Worm (Caenorhabditis elegans) whole organism, L4 larva: ENCODE data around the gene cutl-5.

Experiments used
- D1046.2 ChIP-seq: fragments of 200-800 bp; sonication (Bioruptor generic); IDR thresholded peaks from 2 replicates; pipeline ENCODE4 v1.3.6; 2022; ENCODE audit warnings: missing genetic modification characterization, missing compliant biosample characterization
- F37D6.2 ChIP-seq: sonication (generic microtip); optimal IDR thresholded peaks from 2 replicates; lab custom pipeline; 2016; ENCODE audit warnings: mild to moderate bottlenecking, missing genetic modification characterization, missing compliant biosample characterization
- F44E2.7 ChIP-seq: fragments of 200-800 bp; sonication (Bioruptor generic); IDR thresholded peaks from 2 replicates; pipeline ENCODE4 v2.1.2; 2022; ENCODE audit warnings: missing genetic modification characterization, missing compliant biosample characterization
- F49E8.2 ChIP-seq: sonication (generic microtip); optimal IDR thresholded peaks from 2 replicates; lab custom pipeline; 2016; ENCODE audit warnings: missing compliant biosample characterization, mild to moderate bottlenecking, missing genetic modification characterization, borderline replicate concordance
- T20F7.1 ChIP-seq: fragments of 200-800 bp; sonication (Bioruptor generic); optimal IDR thresholded peaks from 2 replicates; lab custom pipeline; 2018; ENCODE audit warnings: mild to moderate bottlenecking, missing genetic modification characterization, missing compliant biosample characterization
- Y105C5A.15 ChIP-seq: fragments of 200-800 bp; sonication (Bioruptor generic); IDR thresholded peaks from 2 replicates; pipeline ENCODE4 v1.3.6; 2022; ENCODE audit warnings: missing genetic modification characterization, missing compliant biosample characterization
- Y75B8A.6 ChIP-seq: fragments of 200-800 bp; sonication (Bioruptor generic); IDR thresholded peaks from 2 replicates; pipeline ENCODE4 v1.3.6; 2022; ENCODE audit warnings: missing genetic modification reagents, missing genetic modification characterization, missing compliant biosample characterization
- aly-2 ChIP-seq: sonication (generic microtip); optimal IDR thresholded peaks from 2 replicates; lab custom pipeline; 2018; ENCODE audit warnings: missing biosample characterization, missing genetic modification characterization
- arid-1 ChIP-seq: fragments of 200-800 bp; sonication (Bioruptor generic); conservative IDR thresholded peaks from 2 replicates; pipeline ENCODE4 v1.3.6; 2022; ENCODE audit warnings: missing genetic modification reagents, missing genetic modification characterization, missing compliant biosample characterization
- attf-4 ChIP-seq: sonication (generic microtip); optimal IDR thresholded peaks from 3 replicates; lab custom pipeline; 2017; ENCODE audit warnings: missing biosample characterization, missing genetic modification characterization
- ceh-82 ChIP-seq: sonication (generic microtip); optimal IDR thresholded peaks from 2 replicates; lab custom pipeline; 2017; ENCODE audit warnings: missing biosample characterization, missing genetic modification characterization
- ces-1 ChIP-seq: fragments of 150-350 bp; sonication (generic microtip); optimal IDR thresholded peaks from 4 replicates; lab custom pipeline; 2014; ENCODE audit warnings: missing biosample characterization, missing genetic modification reagents, missing genetic modification characterization
- ctbp-1 ChIP-seq: fragments of 200-800 bp; sonication (Bioruptor generic); IDR thresholded peaks from 2 replicates; pipeline ENCODE4 v1.3.6; 2022; ENCODE audit warnings: missing genetic modification reagents, missing genetic modification characterization, missing compliant biosample characterization
- daf-16 ChIP-seq, 3 experiments: sonication (generic microtip); optimal IDR thresholded peaks; 2 replicates each; lab custom pipeline; 2016 to 2017; ENCODE audit warnings: missing genetic modification characterization in 3 of 3, missing genetic modification reagents in 3 of 3, mild to moderate bottlenecking in 2 of 3, missing compliant biosample characterization in 2 of 3, missing biosample characterization in 1 of 3, moderate library complexity in 1 of 3
- daf-19 ChIP-seq: fragments of 200-800 bp; sonication (Bioruptor generic); conservative IDR thresholded peaks from 2 replicates; pipeline ENCODE4 v1.3.6; 2022; ENCODE audit warnings: missing genetic modification characterization, missing compliant biosample characterization
- dmd-6 ChIP-seq: fragments of 200-800 bp; sonication (Bioruptor generic); IDR thresholded peaks from 2 replicates; pipeline ENCODE4 v1.3.6; 2022; ENCODE audit warnings: missing genetic modification reagents, missing genetic modification characterization, missing compliant biosample characterization
- dmd-8 ChIP-seq: fragments of 200-800 bp; sonication (Bioruptor generic); IDR thresholded peaks from 2 replicates; pipeline ENCODE4 v1.3.6; 2022; ENCODE audit warnings: missing genetic modification characterization, missing compliant biosample characterization
- dmd-9 ChIP-seq: fragments of 200-800 bp; sonication (Bioruptor generic); IDR thresholded peaks from 2 replicates; pipeline ENCODE4 v1.3.6; 2022; ENCODE audit warnings: missing genetic modification reagents, missing genetic modification characterization, missing compliant biosample characterization
- dpl-1 ChIP-seq: fragments of 150-350 bp; optimal IDR thresholded peaks from 2 replicates; lab custom pipeline; 2014; ENCODE audit warnings: missing biosample characterization, missing genetic modification reagents, missing genetic modification characterization
- dve-1 ChIP-seq: sonication (generic microtip); optimal IDR thresholded peaks from 2 replicates; lab custom pipeline; 2017; ENCODE audit warnings: antibody characterized with exemption, mild to moderate bottlenecking, missing genetic modification characterization, missing compliant biosample characterization; ENCODE audit not compliant: insufficient read depth
- fos-1 ChIP-seq: fragments of 150-350 bp; optimal IDR thresholded peaks from 2 replicates; lab custom pipeline; 2014; ENCODE audit warnings: missing biosample characterization, missing genetic modification characterization
- gei-8 ChIP-seq: fragments of 200-800 bp; sonication (Bioruptor generic); optimal IDR thresholded peaks from 2 replicates; lab custom pipeline; 2018; ENCODE audit warnings: mild to moderate bottlenecking, missing genetic modification characterization, missing compliant biosample characterization
- hif-1 ChIP-seq, 2 experiments: sonication (generic microtip); optimal IDR thresholded peaks; 2 replicates each; lab custom pipeline; 2016 to 2017; ENCODE audit warnings: missing compliant biosample characterization in 2 of 2, missing genetic modification characterization in 2 of 2, missing genetic modification reagents in 2 of 2, missing genotype in 2 of 2, mild to moderate bottlenecking in 1 of 2
- hlh-11 ChIP-seq: fragments of 200-800 bp; sonication (Bioruptor generic); optimal IDR thresholded peaks from 2 replicates; lab custom pipeline; 2018; ENCODE audit warnings: mild to moderate bottlenecking, missing genetic modification characterization, missing compliant biosample characterization
- lim-7 ChIP-seq: fragments of 200-800 bp; sonication (Bioruptor generic); IDR thresholded peaks from 2 replicates; pipeline ENCODE4 v1.3.6; 2022; ENCODE audit warnings: missing genetic modification characterization, missing compliant biosample characterization
- lin-1 ChIP-seq: fragments of 200-800 bp; sonication (Bioruptor generic); IDR thresholded peaks from 2 replicates; pipeline ENCODE4 v1.3.6; 2022; ENCODE audit warnings: missing genetic modification reagents, missing genetic modification characterization, missing compliant biosample characterization
- lin-13 ChIP-seq: fragments of 150-350 bp; optimal IDR thresholded peaks from 2 replicates; lab custom pipeline; 2014; ENCODE audit warnings: missing biosample characterization, missing genetic modification reagents, missing genetic modification characterization
- lin-29 ChIP-seq: fragments of 200-800 bp; sonication (Bioruptor generic); IDR thresholded peaks from 2 replicates; pipeline ENCODE4 v1.3.6; 2022; ENCODE audit warnings: missing genetic modification reagents, missing genetic modification characterization, missing compliant biosample characterization
- lin-39 ChIP-seq: fragments of 150-350 bp; optimal IDR thresholded peaks from 2 replicates; lab custom pipeline; 2014; ENCODE audit warnings: missing biosample characterization, missing genetic modification reagents, missing genetic modification characterization
- lir-3 ChIP-seq: sonication (generic microtip); optimal IDR thresholded peaks from 2 replicates; lab custom pipeline; 2016; ENCODE audit warnings: mild to moderate bottlenecking, missing genetic modification characterization, missing compliant biosample characterization
- madf-5 ChIP-seq, 2 experiments: fragments of 200-800 bp; sonication (Bioruptor generic); IDR thresholded peaks; 2 replicates each; pipeline ENCODE4 v1.3.6; 2022; ENCODE audit warnings: missing compliant biosample characterization in 2 of 2, missing genetic modification characterization in 2 of 2
- mdt-29 ChIP-seq: fragments of 200-800 bp; sonication (Bioruptor generic); IDR thresholded peaks from 2 replicates; pipeline ENCODE4 v1.3.6; 2022; ENCODE audit warnings: missing genetic modification reagents, missing genetic modification characterization, missing compliant biosample characterization
- mep-1 ChIP-seq: fragments of 150-350 bp; sonication (generic microtip); optimal IDR thresholded peaks from 3 replicates; lab custom pipeline; 2014; ENCODE audit warnings: missing biosample characterization, missing genetic modification characterization
- mes-2 ChIP-seq: sonication (generic microtip); optimal IDR thresholded peaks from 2 replicates; lab custom pipeline; 2016; ENCODE audit warnings: missing genotype, mild to moderate bottlenecking, missing genetic modification characterization, missing compliant biosample characterization; ENCODE audit not compliant: poor library complexity, severe bottlenecking
- mxl-2 ChIP-seq: fragments of 200-800 bp; sonication (Bioruptor generic); conservative IDR thresholded peaks from 2 replicates; pipeline ENCODE4 v1.3.6; 2022; ENCODE audit warnings: missing genetic modification reagents, missing genetic modification characterization, missing compliant biosample characterization
- nhr-10 ChIP-seq: fragments of 150-350 bp; optimal IDR thresholded peaks from 2 replicates; lab custom pipeline; 2014; ENCODE audit warnings: missing biosample characterization, missing genetic modification characterization
- nhr-102 ChIP-seq: sonication (generic microtip); optimal IDR thresholded peaks from 2 replicates; lab custom pipeline; 2016; ENCODE audit warnings: mild to moderate bottlenecking, missing genetic modification characterization, moderate library complexity, missing compliant biosample characterization
- nhr-11 ChIP-seq: fragments of 150-350 bp; optimal IDR thresholded peaks from 2 replicates; lab custom pipeline; 2014; ENCODE audit warnings: missing biosample characterization, missing genetic modification characterization
- nhr-237 ChIP-seq: sonication (generic microtip); optimal IDR thresholded peaks from 2 replicates; lab custom pipeline; 2017; ENCODE audit warnings: missing biosample characterization, missing genetic modification characterization
- nhr-41 ChIP-seq: fragments of 200-800 bp; sonication (Bioruptor generic); IDR thresholded peaks from 2 replicates; pipeline ENCODE4 v1.3.6; 2022; ENCODE audit warnings: missing genetic modification reagents, missing genetic modification characterization, missing compliant biosample characterization
- nhr-42 ChIP-seq: fragments of 200-800 bp; sonication (Bioruptor generic); IDR thresholded peaks from 2 replicates; pipeline ENCODE4 v1.3.6; 2022; ENCODE audit warnings: missing genetic modification characterization, missing compliant biosample characterization
- pqm-1 ChIP-seq: sonication (generic microtip); optimal IDR thresholded peaks from 2 replicates; lab custom pipeline; 2017; ENCODE audit warnings: missing biosample characterization, missing genetic modification characterization
- sdz-12 ChIP-seq: fragments of 200-800 bp; sonication (Bioruptor generic); optimal IDR thresholded peaks from 2 replicates; lab custom pipeline; 2018; ENCODE audit warnings: mild to moderate bottlenecking, missing genetic modification characterization, missing compliant biosample characterization
- skn-1 ChIP-seq: fragments of 150-350 bp; optimal IDR thresholded peaks from 2 replicates; lab custom pipeline; 2014; ENCODE audit warnings: missing biosample characterization, missing genetic modification characterization
- spr-3 ChIP-seq: fragments of 200-800 bp; sonication (Bioruptor generic); optimal IDR thresholded peaks from 2 replicates; lab custom pipeline; 2018; ENCODE audit warnings: mild to moderate bottlenecking, missing genetic modification characterization, missing compliant biosample characterization
- tag-97 ChIP-seq: fragments of 200-800 bp; sonication (Bioruptor generic); IDR thresholded peaks from 2 replicates; pipeline ENCODE4 v1.3.6; 2022; ENCODE audit warnings: missing genetic modification characterization, missing compliant biosample characterization
- tra-1 ChIP-seq: fragments of 200-800 bp; sonication (Bioruptor generic); IDR thresholded peaks from 2 replicates; pipeline ENCODE4 v1.3.6; 2022; ENCODE audit warnings: missing genetic modification reagents, missing genetic modification characterization, missing compliant biosample characterization
- zag-1 ChIP-seq: fragments of 150-350 bp; optimal IDR thresholded peaks from 2 replicates; lab custom pipeline; 2014; ENCODE audit warnings: missing biosample characterization, missing genetic modification characterization
- zip-11 ChIP-seq: fragments of 200-800 bp; sonication (Bioruptor generic); IDR thresholded peaks from 2 replicates; pipeline ENCODE4 v1.3.6; 2022; ENCODE audit warnings: missing genetic modification characterization, missing compliant biosample characterization
- ztf-11 ChIP-seq: fragments of 150-350 bp; optimal IDR thresholded peaks from 2 replicates; lab custom pipeline; 2014; ENCODE audit warnings: missing biosample characterization, missing genetic modification characterization

Gene cutl-5

ce11 chrII:7151969-7152631 lies 36.4 kb upstream of the cutl-5 start, which contains the start of gene fust-1 (continued):
- TF ChIP-seq F49E8.2 (tag; lab: Kevin White, UChicago), result peak; percentile 90
- peak; percentile 94 for TF ChIP-seq nhr-11 (tag; lab: Kevin White, UChicago)
- TF ChIP-seq lin-29 (GFP tag; lab: Robert Waterston, UW), result peak; percentile 84
- TF ChIP-seq D1046.2 (GFP tag; lab: Robert Waterston, UW), result peak; percentile 74; the same call in 1 of the 2 replicates
- no peak for TF ChIP-seq daf-19 (GFP tag; lab: Robert Waterston, UW)
- TF ChIP-seq zip-11 (GFP tag; lab: Robert Waterston, UW), result no peak
- TF ChIP-seq Y75B8A.6, result no peak
- TF ChIP-seq lin-39 (tag; lab: Kevin White, UChicago), result no peak
- peak; percentile 65 for TF ChIP-seq gei-8 (GFP tag; lab: Kevin White, UChicago)
- TF ChIP-seq mep-1 (tag; lab: Kevin White, UChicago), result peak; percentile 96
- TF ChIP-seq lin-13, result peak; percentile 94
- TF ChIP-seq F37D6.2 (tag; lab: Kevin White, UChicago), result peak; percentile 86
- TF ChIP-seq dve-1 (tag; lab: Kevin White, UChicago), result peak; percentile 97
- TF ChIP-seq tag-97 (GFP tag; lab: Robert Waterston, UW), result no peak
- peak; percentile 90 for TF ChIP-seq T20F7.1 (GFP tag; lab: Kevin White, UChicago)
- peak; percentile 95 for TF ChIP-seq hlh-11 (tag; lab: Kevin White, UChicago)
- TF ChIP-seq dmd-8 (GFP tag; lab: Robert Waterston, UW), result no peak
- TF ChIP-seq Y105C5A.15 (GFP tag; lab: Robert Waterston, UW), result no peak
- peak; percentile 72 for TF ChIP-seq zag-1 (tag; lab: Kevin White, UChicago)
- TF ChIP-seq lir-3 (tag; lab: Kevin White, UChicago), result peak; percentile 38
- TF ChIP-seq mdt-29 (GFP tag; lab: Robert Waterston, UW), result peak; percentile 91
- TF ChIP-seq hif-1 (tag; optimal IDR thresholded peaks at IDR 0.05; lab: Kevin White, UChicago), result peak; percentile 36 to 71
- peak; percentile 90 for TF ChIP-seq dpl-1
- peak; percentile 81 for TF ChIP-seq spr-3 (GFP tag; lab: Kevin White, UChicago)
- peak; percentile 91 for TF ChIP-seq tra-1 (GFP tag; lab: Robert Waterston, UW)
- peak; percentile 96 for TF ChIP-seq arid-1
- TF ChIP-seq lim-7 (GFP tag; lab: Robert Waterston, UW), result no peak
- peak; percentile 89 for TF ChIP-seq lin-1 (GFP tag; lab: Robert Waterston, UW)
- peak in 1 of 2 experiments; percentile 89 for TF ChIP-seq daf-16 (GFP tag; optimal IDR thresholded peaks at IDR 0.05; lab: Kevin White, UChicago)
- peak; percentile 67 for TF ChIP-seq daf-16 (tag; optimal IDR thresholded peaks at IDR 0.05; lab: Kevin White, UChicago)
- TF ChIP-seq nhr-102 (tag; lab: Kevin White, UChicago), result peak; percentile 94
- no peak for TF ChIP-seq attf-4 (tag; lab: Kevin White, UChicago)
- TF ChIP-seq pqm-1, result peak; percentile 13
- TF ChIP-seq dmd-6 (GFP tag; lab: Robert Waterston, UW), result peak; percentile 95
- peak; percentile 93 for TF ChIP-seq nhr-42 (GFP tag; lab: Robert Waterston, UW)
- TF ChIP-seq nhr-237, result no peak
- no peak for TF ChIP-seq ztf-11 (tag; lab: Kevin White, UChicago)
- no peak for TF ChIP-seq fos-1 (tag; lab: Kevin White, UChicago)
- TF ChIP-seq dmd-9 (GFP tag; lab: Robert Waterston, UW), result peak; percentile 77; the same call in 1 of the 2 replicates
- peak; percentile 87 for TF ChIP-seq skn-1 (tag; lab: Kevin White, UChicago)
- TF ChIP-seq ctbp-1 (GFP tag; lab: Robert Waterston, UW), result peak; percentile 94
- peak; percentile 85; the same call in 1 of the 2 replicates for TF ChIP-seq mxl-2 (GFP tag; lab: Robert Waterston, UW)
- peak; percentile 61; the same call in 1 of the 2 replicates for TF ChIP-seq nhr-41 (GFP tag; lab: Robert Waterston, UW)
- peak; percentile 59 for TF ChIP-seq ces-1
- no peak for TF ChIP-seq aly-2 (tag; lab: Kevin White, UChicago)
- TF ChIP-seq F44E2.7, result peak; percentile 67; the same call in 1 of the 2 replicates
- TF ChIP-seq mes-2 (tag; lab: Kevin White, UChicago), result peak; percentile 96
- TF ChIP-seq madf-5 (GFP tag; IDR thresholded peaks at IDR 0.05; lab: Robert Waterston, UW), result no peak
- no peak for TF ChIP-seq ceh-82
- TF ChIP-seq nhr-10 (tag; lab: Kevin White, UChicago), result peak; percentile 6
- no peak for TF ChIP-seq sdz-12 (GFP tag; lab: Kevin White, UChicago)
